Fruit fly (Drosophila melanogaster) whole organism: ENCODE measurements around the gene spdi.

ENCODE experiments used
- CG8478 ChIP-seq: fragments of >200 bp; optimal IDR thresholded peaks from 2 replicates; lab custom pipeline; 2018; ENCODE audit warnings: inconsistent platforms
- Dll ChIP-seq: fragments of >200 bp; optimal IDR thresholded peaks from 2 replicates; lab custom pipeline; 2017
- EcR ChIP-seq, 2 experiments: fragments of >200 bp; optimal IDR thresholded peaks; 2 replicates each; lab custom pipeline; 2017; ENCODE audit warnings: missing biosample characterization in 2 of 2, missing genetic modification characterization in 2 of 2, missing genetic modification reagents in 2 of 2
- pan ChIP-seq: fragments of >200 bp; optimal IDR thresholded peaks from 2 replicates; lab custom pipeline; 2017
- psq ChIP-seq: fragments of >200 bp; optimal IDR thresholded peaks from 2 replicates; lab custom pipeline; 2017
- usp ChIP-seq: fragments of >200 bp; optimal IDR thresholded peaks from 2 replicates; lab custom pipeline; 2017; ENCODE audit warnings: missing biosample characterization, missing genetic modification characterization, mixed read lengths

Gene spdi

DNA sequence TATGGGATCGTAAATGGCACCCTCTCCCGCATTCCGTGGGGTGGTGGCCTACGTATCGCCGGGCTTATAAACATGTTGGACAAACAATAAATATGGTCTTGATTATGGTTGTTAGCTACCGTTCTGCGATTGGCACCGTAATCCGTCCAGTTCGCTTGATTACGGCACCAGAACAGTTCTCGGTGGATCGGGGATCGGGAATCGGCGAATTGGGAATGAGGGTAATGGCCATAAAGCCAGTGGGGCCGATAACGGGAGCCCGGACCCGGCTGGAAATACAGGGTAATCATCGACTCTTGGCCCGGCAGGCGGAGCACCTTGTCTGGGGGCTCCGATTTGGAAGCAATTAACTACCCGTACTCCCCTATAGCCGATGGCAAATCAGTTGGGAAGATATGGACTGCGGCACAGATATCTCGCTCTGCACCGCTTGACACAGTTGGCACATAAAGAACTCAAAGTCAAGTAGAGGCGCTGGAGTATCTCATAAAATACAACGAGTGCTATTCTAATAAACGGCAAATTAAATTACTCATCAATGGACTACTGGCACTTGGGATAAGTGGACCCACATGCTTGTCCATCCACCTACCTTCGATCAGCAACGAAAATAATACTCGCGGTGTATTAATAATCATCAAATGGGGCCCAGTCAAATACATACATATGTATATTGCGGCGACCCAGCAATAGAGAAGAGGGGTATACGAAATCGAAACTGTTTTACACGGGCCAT is 21.5 kb downstream of the spdi start:
- TF ChIP-seq psq (no peak), EcR (GFP tag; optimal IDR thresholded peaks at IDR 0.05; lab: Kevin White, UChicago) (no peak), usp (no peak), pan (lab: Kevin White, UChicago) (no peak), CG8478 (lab: Kevin White, UChicago) (no peak), Dll (lab: Kevin White, UChicago) (no peak)

dm6 chrX:597057-597456 is 22.9 kb downstream of the spdi start:
- TF ChIP-seq pan (lab: Kevin White, UChicago) (no peak), Dll (lab: Kevin White, UChicago) (no peak), EcR (GFP tag; optimal IDR thresholded peaks at IDR 0.05; lab: Kevin White, UChicago) (no peak), psq (no peak), usp (no peak), CG8478 (lab: Kevin White, UChicago) (no peak)

DNA sequence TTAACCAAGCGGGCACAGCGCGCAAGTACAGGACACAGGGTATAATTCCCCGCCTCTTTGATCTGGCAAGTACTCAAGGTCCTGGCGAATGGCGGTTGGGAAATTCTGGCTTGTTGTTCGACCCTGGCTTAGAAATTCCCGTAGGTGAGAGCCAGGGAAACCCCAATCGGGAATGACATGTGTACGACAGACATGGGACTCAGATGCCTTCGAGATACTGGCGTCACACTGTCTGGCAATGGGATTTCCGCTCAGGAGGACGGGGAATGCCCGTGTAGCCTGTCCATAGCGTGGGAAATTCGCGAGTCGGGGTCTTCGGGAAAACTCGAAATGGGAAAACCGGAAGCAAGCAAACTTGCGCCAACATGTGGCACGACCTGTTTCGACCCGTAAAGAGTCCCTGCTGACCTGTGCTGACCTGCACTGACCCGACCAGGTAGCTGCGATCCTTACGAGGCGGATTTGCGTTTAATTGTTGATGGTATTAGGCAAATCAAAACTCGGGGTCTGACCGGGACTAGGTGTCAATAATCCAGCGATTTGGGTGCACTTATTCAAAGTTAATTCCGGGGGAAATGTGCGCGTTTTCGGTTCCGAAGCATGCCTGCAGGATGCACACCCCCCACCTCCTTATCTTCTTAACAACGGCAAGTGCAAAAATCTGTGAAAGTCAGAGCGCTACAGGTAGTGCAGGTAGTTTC is 27.3 kb downstream of the spdi start:
- TF ChIP-seq EcR (GFP tag; optimal IDR thresholded peaks at IDR 0.05; lab: Kevin White, UChicago) (no peak), pan (lab: Kevin White, UChicago) (no peak), CG8478 (lab: Kevin White, UChicago) (no peak), psq (no peak)

DNA sequence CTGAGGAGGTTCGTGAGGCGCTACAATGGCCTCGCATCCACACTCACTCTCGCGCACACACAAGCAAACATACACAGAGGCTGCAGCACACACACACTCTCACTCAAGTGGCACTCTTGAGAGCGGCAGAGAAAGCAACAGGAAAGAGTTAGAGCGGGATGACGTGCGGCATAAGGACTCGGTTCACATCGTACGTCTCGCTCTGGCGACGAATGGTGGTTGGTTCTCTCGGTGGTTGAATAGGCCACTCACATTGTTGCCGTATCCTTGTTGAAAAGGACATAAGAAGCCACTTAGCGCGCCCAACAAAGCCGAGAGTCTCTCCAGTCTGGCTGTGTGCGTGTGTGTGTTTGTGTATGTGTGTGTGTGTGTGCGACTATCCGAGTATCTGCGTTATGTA is 29.5 kb downstream of the spdi start:
- TF ChIP-seq CG8478 (lab: Kevin White, UChicago): no peak

- no peak for TF ChIP-seq usp
- TF ChIP-seq CG8478 (lab: Kevin White, UChicago): no peak
- no peak for TF ChIP-seq Dll (lab: Kevin White, UChicago)
- no peak for TF ChIP-seq EcR (GFP tag; optimal IDR thresholded peaks at IDR 0.05; lab: Kevin White, UChicago)
- TF ChIP-seq psq: no peak
- TF ChIP-seq pan (lab: Kevin White, UChicago): no peak
Observed at dm6 chrX:588941-589340, 31.1 kb downstream of the spdi start.

DNA sequence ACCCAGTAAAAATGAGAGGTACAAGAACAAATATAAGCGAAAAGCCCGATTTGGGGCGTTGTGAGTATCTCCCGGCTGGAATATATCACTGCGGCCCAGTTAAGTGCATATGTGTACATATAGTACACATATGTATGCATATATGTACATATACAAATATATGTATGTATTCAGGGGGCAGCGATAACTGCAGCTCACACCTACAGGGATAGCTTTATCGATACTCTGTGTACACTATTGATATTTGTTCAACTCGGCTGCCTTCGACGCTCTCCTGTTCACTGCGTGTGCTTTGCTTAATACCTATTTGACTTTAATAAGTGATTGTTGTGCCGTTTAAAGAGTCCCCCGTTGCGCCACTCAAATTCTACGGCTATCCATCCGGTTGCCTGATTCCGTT is 38.2 kb downstream of the spdi start, which contains the start of gene vnd:
Gene vnd (plus strand): TSS at position 297 of the 400 bp plus-strand sequence.
- TF ChIP-seq CG8478 (lab: Kevin White, UChicago) (no peak), usp (no peak), psq (no peak), Dll (lab: Kevin White, UChicago) (no peak), pan (lab: Kevin White, UChicago) (no peak), EcR (GFP tag; optimal IDR thresholded peaks at IDR 0.05; lab: Kevin White, UChicago) (no peak)

DNA sequence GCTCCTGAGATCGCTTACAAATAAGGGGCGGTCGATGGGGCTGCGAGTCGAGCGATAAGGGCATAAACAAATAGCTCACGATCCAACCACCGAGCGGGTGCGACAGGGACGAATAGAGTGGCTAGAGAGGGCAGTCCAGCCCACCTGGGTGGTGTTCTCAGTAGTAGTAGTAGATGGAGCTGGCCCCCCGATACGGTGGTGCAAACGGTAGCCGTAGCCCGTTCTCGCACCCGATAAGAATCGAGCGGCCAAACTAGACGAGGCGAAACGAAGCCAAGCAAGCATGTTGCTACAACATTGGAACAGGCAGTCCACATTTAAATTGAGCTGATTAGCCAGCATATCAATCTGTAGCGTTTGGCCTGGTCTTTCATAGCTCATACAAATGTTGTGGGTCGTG is 39.4 kb downstream of the spdi start:
- TF ChIP-seq Dll (lab: Kevin White, UChicago) (no peak), CG8478 (lab: Kevin White, UChicago) (no peak), psq (no peak), usp (no peak), EcR (GFP tag; optimal IDR thresholded peaks at IDR 0.05; lab: Kevin White, UChicago) (no peak), pan (lab: Kevin White, UChicago) (no peak)

dm6 chrX:546372-547006 is 73.5 kb downstream of the spdi start:
- TF ChIP-seq psq (no peak), pan (lab: Kevin White, UChicago) (no peak), Dll (lab: Kevin White, UChicago) (no peak), CG8478 (lab: Kevin White, UChicago) (no peak), EcR (GFP tag; optimal IDR thresholded peaks at IDR 0.05; lab: Kevin White, UChicago) (no peak), usp (no peak)

dm6 chrX:542069-542468 is 77.9 kb downstream of the spdi start:
- TF ChIP-seq usp (no peak), pan (lab: Kevin White, UChicago) (no peak), psq (no peak), CG8478 (lab: Kevin White, UChicago) (no peak), EcR (GFP tag; optimal IDR thresholded peaks at IDR 0.05; lab: Kevin White, UChicago) (no peak), Dll (lab: Kevin White, UChicago) (no peak)
